Worm (Caenorhabditis elegans): ENCODE results near the gene F35A5.1.

DNA sequence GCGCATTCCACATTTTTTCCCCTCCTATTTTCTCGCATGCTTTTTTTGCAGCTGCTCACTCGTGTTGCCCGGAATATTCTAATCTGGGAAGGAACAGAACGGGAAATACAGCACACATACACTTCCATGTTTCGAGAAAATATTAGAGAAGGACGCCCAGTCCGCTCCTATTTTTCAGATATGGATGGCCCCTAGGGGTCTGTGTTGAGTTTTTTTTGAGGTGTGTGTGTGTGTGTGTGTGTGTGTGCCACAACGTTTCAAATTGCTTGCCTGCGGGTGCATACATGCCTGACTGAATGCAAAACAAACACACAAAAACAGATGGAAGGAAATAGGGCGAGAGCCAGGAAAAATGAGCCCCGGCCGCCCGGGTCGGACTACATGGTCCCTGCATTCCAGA is 14.3 kb downstream of the F35A5.1 start:
- TF ChIP-seq ztf-25 (GFP tag; IDR thresholded peaks at IDR 0.05) (no peak), unc-130 (GFP tag; optimal IDR thresholded peaks at IDR 0.05) (no peak), hsf-1 (GFP tag; IDR thresholded peaks at IDR 0.05) (no peak), nfya-1 (tag; optimal IDR thresholded peaks at IDR 0.05; ENCODE audit: borderline replicate concordance, insufficient read depth) (no peak), pha-4 (tag; optimal IDR thresholded peaks at IDR 0.05) (no peak), akir-1 (GFP tag; optimal IDR thresholded peaks at IDR 0.05) (no peak), snpc-4 (GFP tag; optimal IDR thresholded peaks at IDR 0.05) (no peak), snpc-4 (tag; optimal IDR thresholded peaks at IDR 0.05) (no peak), cebp-1 (GFP tag; IDR thresholded peaks at IDR 0.05) (no peak), cebp-1 (tag; optimal IDR thresholded peaks at IDR 0.05) (no peak), sptf-2 (GFP tag; optimal IDR thresholded peaks at IDR 0.05) (no peak), lin-35 (GFP tag; optimal IDR thresholded peaks at IDR 0.05) (no peak)
